Fruit fly (Drosophila melanogaster) whole organism, wandering third instar larva: Measurements from ENCODE around the gene Dscam3.

Source experiments
- Abd-B ChIP-seq: fragments of >200 bp; optimal IDR thresholded peaks from 2 replicates; lab custom pipeline; 2017; ENCODE audit warnings: missing biosample characterization, missing genetic modification characterization
- CG32264 ChIP-seq: fragments of 200-800 bp; sonication (Bioruptor generic); optimal IDR thresholded peaks from 2 replicates; lab custom pipeline; 2016; ENCODE audit warnings: missing biosample characterization, missing genetic modification characterization
- CG9705 ChIP-seq: fragments of 200-800 bp; sonication (Bioruptor generic); optimal IDR thresholded peaks from 2 replicates; lab custom pipeline; 2018; ENCODE audit warnings: missing biosample characterization, mild to moderate bottlenecking, missing genetic modification characterization
- CrebA ChIP-seq: fragments of 200-800 bp; sonication (Bioruptor generic); optimal IDR thresholded peaks from 2 replicates; lab custom pipeline; 2016; ENCODE audit warnings: missing biosample characterization, mild to moderate bottlenecking, missing genetic modification characterization, borderline replicate concordance
- Dfd ChIP-seq: fragments of >200 bp; optimal IDR thresholded peaks from 2 replicates; lab custom pipeline; 2017; ENCODE audit warnings: missing biosample characterization, missing genetic modification characterization
- Dif ChIP-seq: fragments of 200-275, 200-300 bp; sonication (Bioruptor generic); optimal IDR thresholded peaks from 2 replicates; lab custom pipeline; 2018; ENCODE audit warnings: missing biosample characterization, missing genetic modification characterization; ENCODE audit not compliant: partially characterized antibody
- GATAd ChIP-seq: sonication (Bioruptor generic); optimal IDR thresholded peaks from 2 replicates; lab custom pipeline; 2016; ENCODE audit warnings: missing biosample characterization, missing genetic modification characterization
- HLH106 ChIP-seq: fragments of 200-800 bp; optimal IDR thresholded peaks from 3 replicates; lab custom pipeline; 2019; ENCODE audit warnings: missing biosample characterization, mild to moderate bottlenecking, missing genetic modification characterization, moderate library complexity
- Hnf4 ChIP-seq: fragments of 200-800 bp; sonication (Bioruptor generic); optimal IDR thresholded peaks from 2 replicates; lab custom pipeline; 2016; ENCODE audit warnings: missing biosample characterization, mild to moderate bottlenecking, missing genetic modification characterization
- Hr78 ChIP-seq: fragments of >200 bp; optimal IDR thresholded peaks from 2 replicates; lab custom pipeline; 2017; ENCODE audit warnings: missing biosample characterization, missing genetic modification characterization
- Jra ChIP-seq: sonication (Bioruptor generic); optimal IDR thresholded peaks from 2 replicates; lab custom pipeline; 2016; ENCODE audit warnings: missing biosample characterization, missing genetic modification characterization
- Mio ChIP-seq: sonication (Bioruptor generic); optimal IDR thresholded peaks from 2 replicates; lab custom pipeline; 2016; ENCODE audit warnings: missing biosample characterization, missing genetic modification characterization
- Myc ChIP-seq: fragments of >200 bp; optimal IDR thresholded peaks from 2 replicates; lab custom pipeline; 2017
- N ChIP-seq: fragments of >200 bp; optimal IDR thresholded peaks from 2 replicates; lab custom pipeline; 2018; ENCODE audit warnings: missing biosample characterization, missing external identifiers, missing genetic modification characterization
- Rel ChIP-seq, 2 experiments: fragments of 200-800 bp; sonication (Bioruptor generic) in 1 of 2; optimal IDR thresholded peaks; 2 replicates in 1 of 2; 3 replicates in 1 of 2; lab custom pipeline; 2016 to 2019; ENCODE audit warnings: mild to moderate bottlenecking in 2 of 2, missing biosample characterization in 2 of 2, missing genetic modification characterization in 2 of 2, moderate library complexity in 1 of 2
- Sp1 ChIP-seq: fragments of 200-800 bp; sonication (Bioruptor generic); optimal IDR thresholded peaks from 3 replicates; lab custom pipeline; 2019; ENCODE audit warnings: missing biosample characterization, mild to moderate bottlenecking, missing genetic modification characterization, moderate library complexity
- Vsx2 ChIP-seq: fragments of 200-300, 225-300 bp; sonication (Bioruptor generic); optimal IDR thresholded peaks from 2 replicates; lab custom pipeline; 2018; ENCODE audit warnings: missing biosample characterization, missing genetic modification characterization; ENCODE audit not compliant: partially characterized antibody
- brk ChIP-seq: fragments of 200-800 bp; sonication (Bioruptor generic); optimal IDR thresholded peaks from 2 replicates; lab custom pipeline; 2016; ENCODE audit warnings: missing biosample characterization, mild to moderate bottlenecking, missing genetic modification characterization
- dl ChIP-seq, 2 experiments: fragments of 175-275, 200-275 bp in 1 of 2; fragments of 200-275 bp in 1 of 2; sonication (Bioruptor generic); optimal IDR thresholded peaks; lab custom pipeline; 2018; ENCODE audit warnings: mild to moderate bottlenecking in 2 of 2, missing biosample characterization in 2 of 2, missing genetic modification characterization in 2 of 2, moderate library complexity in 2 of 2; ENCODE audit not compliant: partially characterized antibody in 2 of 2, insufficient read depth in 1 of 2
- dmrt93B ChIP-seq: fragments of 200-800 bp; sonication (Bioruptor generic); optimal IDR thresholded peaks from 2 replicates; lab custom pipeline; 2018; ENCODE audit warnings: missing biosample characterization, mild to moderate bottlenecking, missing genetic modification characterization
- dsf ChIP-seq: sonication (Bioruptor generic); optimal IDR thresholded peaks from 2 replicates; lab custom pipeline; 2016; ENCODE audit warnings: missing biosample characterization, missing genetic modification characterization, borderline replicate concordance
- ey ChIP-seq: fragments of 200-800 bp; sonication (Bioruptor generic); optimal IDR thresholded peaks from 2 replicates; lab custom pipeline; 2016; ENCODE audit warnings: missing biosample characterization, missing genetic modification characterization
- foxo ChIP-seq, 2 experiments: fragments of 200-800 bp; sonication (Bioruptor generic); optimal IDR thresholded peaks; 2 replicates in 1 of 2; 3 replicates in 1 of 2; lab custom pipeline; 2016 to 2017; ENCODE audit warnings: missing biosample characterization in 2 of 2, missing genetic modification characterization in 2 of 2
- fru ChIP-seq: fragments of 200-800 bp; sonication (Bioruptor generic); optimal IDR thresholded peaks from 3 replicates; lab custom pipeline; 2016; ENCODE audit warnings: missing biosample characterization, mild to moderate bottlenecking, missing genetic modification characterization
- h ChIP-seq: fragments of 200-800 bp; sonication (Bioruptor generic); optimal IDR thresholded peaks from 3 replicates; lab custom pipeline; 2016; ENCODE audit warnings: missing biosample characterization, mild to moderate bottlenecking, missing genetic modification characterization
- jim ChIP-seq: fragments of 175-275, 200-325 bp; sonication (Bioruptor generic); optimal IDR thresholded peaks from 2 replicates; lab custom pipeline; 2016; ENCODE audit warnings: missing biosample characterization, mild to moderate bottlenecking, missing genetic modification characterization
- pan ChIP-seq: fragments of >200 bp; optimal IDR thresholded peaks from 2 replicates; lab custom pipeline; 2017
- psq ChIP-seq: fragments of 200-800 bp; sonication (Bioruptor generic); optimal IDR thresholded peaks from 3 replicates; lab custom pipeline; 2017; ENCODE audit warnings: missing biosample characterization, mild to moderate bottlenecking, missing genetic modification characterization, moderate library complexity
- rgr ChIP-seq: fragments of 200-800 bp; sonication (Bioruptor generic); optimal IDR thresholded peaks from 3 replicates; lab custom pipeline; 2016; ENCODE audit warnings: missing biosample characterization, mild to moderate bottlenecking, missing genetic modification characterization
- sv ChIP-seq: fragments of 200-800 bp; sonication (Bioruptor generic); optimal IDR thresholded peaks from 3 replicates; lab custom pipeline; 2016; ENCODE audit warnings: missing biosample characterization, missing genetic modification characterization
- woc ChIP-seq: sonication (Bioruptor generic); optimal IDR thresholded peaks from 2 replicates; lab custom pipeline; 2016; ENCODE audit warnings: missing biosample characterization, mild to moderate bottlenecking, missing genetic modification characterization

Dscam3 gene

dm6 chr3R:17534325-17535105, 29.0 kb upstream of the Dscam3 start, which contains the start of the genes CG5823 and P5cr-2:
CG5823 (minus strand) TSS chr3R:17534587.
P5cr-2 (plus strand) TSS chr3R:17534815.
- TF ChIP-seq ey (GFP tag; lab: Kevin White, UChicago) = peak; percentile 15
- TF ChIP-seq dmrt93B = peak; percentile 19
- TF ChIP-seq HLH106 (tag; lab: Kevin White, UChicago) = peak; percentile 53
- TF ChIP-seq fru (GFP tag; lab: Kevin White, UChicago) = peak; percentile 48
- no peak for TF ChIP-seq Sp1
- no peak for TF ChIP-seq Jra
- peak; percentile 24 for TF ChIP-seq dsf (GFP tag; lab: Kevin White, UChicago)
- TF ChIP-seq CrebA (GFP tag; lab: Kevin White, UChicago) = no peak
- TF ChIP-seq dl (GFP tag; optimal IDR thresholded peaks at IDR 0.05; lab: Kevin White, UChicago; ENCODE audit: insufficient read depth in 1 of 2, partially characterized antibody in 2 of 2) = no peak
- TF ChIP-seq sv (GFP tag; lab: Kevin White, UChicago) = peak; percentile 30
- TF ChIP-seq h (GFP tag; lab: Kevin White, UChicago) = no peak
- no peak for TF ChIP-seq Rel (GFP tag; optimal IDR thresholded peaks at IDR 0.05; lab: Kevin White, UChicago)
- TF ChIP-seq Rel (tag; optimal IDR thresholded peaks at IDR 0.05; lab: Kevin White, UChicago) = peak; percentile 76
- no peak for TF ChIP-seq psq (GFP tag; lab: Kevin White, UChicago)
- TF ChIP-seq rgr (GFP tag; lab: Kevin White, UChicago) = no peak
- peak in 1 of 2 experiments; percentile 51 for TF ChIP-seq foxo (GFP tag; optimal IDR thresholded peaks at IDR 0.05; lab: Kevin White, UChicago)
- TF ChIP-seq woc = peak; percentile 20
- TF ChIP-seq Myc (lab: Kevin White, UChicago) = peak; percentile 92

dm6 chr3R:17530400-17530799, 24.9 kb upstream of the Dscam3 start:
- TF ChIP-seq CrebA (GFP tag; lab: Kevin White, UChicago) (no peak), CG9705 (GFP tag; lab: Kevin White, UChicago) (no peak), jim (GFP tag; lab: Kevin White, UChicago) (no peak), Dfd (GFP tag; lab: Kevin White, UChicago) (no peak), Mio (GFP tag; lab: Kevin White, UChicago) (no peak), dl (GFP tag; optimal IDR thresholded peaks at IDR 0.05; lab: Kevin White, UChicago; ENCODE audit: insufficient read depth in 1 of 2, partially characterized antibody in 2 of 2) (no peak), dsf (GFP tag; lab: Kevin White, UChicago) (no peak), brk (no peak), Dif (GFP tag; lab: Kevin White, UChicago) (no peak), Hnf4 (GFP tag; lab: Kevin White, UChicago) (no peak), Sp1 (no peak)

- TF ChIP-seq Hr78 = no peak
- no peak for TF ChIP-seq Dif (GFP tag; lab: Kevin White, UChicago)
- TF ChIP-seq h (GFP tag; lab: Kevin White, UChicago) = no peak
- TF ChIP-seq foxo (GFP tag; optimal IDR thresholded peaks at IDR 0.05; lab: Kevin White, UChicago) = no peak
- no peak for TF ChIP-seq sv (GFP tag; lab: Kevin White, UChicago)
- TF ChIP-seq GATAd (GFP tag; lab: Kevin White, UChicago) = no peak
- no peak for TF ChIP-seq woc
These were observed 20.7 kb upstream of the Dscam3 start for dm6 chr3R:17526059-17526592.

- no peak for TF ChIP-seq Vsx2 (GFP tag; lab: Kevin White, UChicago)
- TF ChIP-seq CG32264 (GFP tag; lab: Kevin White, UChicago) = no peak
- no peak for TF ChIP-seq Abd-B (GFP tag; lab: Kevin White, UChicago)
- TF ChIP-seq Rel (GFP tag; optimal IDR thresholded peaks at IDR 0.05; lab: Kevin White, UChicago) = no peak
- TF ChIP-seq Rel (tag; optimal IDR thresholded peaks at IDR 0.05; lab: Kevin White, UChicago) = no peak
- no peak for TF ChIP-seq N (GFP tag; lab: Kevin White, UChicago)
- TF ChIP-seq CG9705 (GFP tag; lab: Kevin White, UChicago) = no peak
- TF ChIP-seq CrebA (GFP tag; lab: Kevin White, UChicago) = no peak
- TF ChIP-seq Dfd (GFP tag; lab: Kevin White, UChicago) = no peak
- TF ChIP-seq Mio (GFP tag; lab: Kevin White, UChicago) = no peak
- TF ChIP-seq pan (lab: Kevin White, UChicago) = no peak
- TF ChIP-seq, all 38 proteins: peak for 0
These were observed 1.4 kb upstream of the Dscam3 start for dm6 chr3R:17506833-17507232.
